Fruit fly (Drosophila melanogaster) whole organism, embryonic: ENCODE measurements around the gene Cwc25.

Experiments
- Aef1 ChIP-seq: fragments of 200-800 bp; sonication (Bioruptor generic); IDR thresholded peaks from 3 replicates; pipeline ENCODE4 v1.3.6; 2022; ENCODE audit warnings: missing biosample characterization, missing genetic modification characterization
- Bgb ChIP-seq: fragments of 200-800 bp; sonication (Bioruptor generic); IDR thresholded peaks from 2 replicates; pipeline ENCODE4 v1.3.6; 2022; ENCODE audit warnings: missing biosample characterization, missing genetic modification characterization; ENCODE audit not compliant: partially characterized antibody
- BtbVII ChIP-seq: fragments of 200-800 bp; sonication (Bioruptor generic); optimal IDR thresholded peaks from 3 replicates; lab custom pipeline; 2017; ENCODE audit warnings: missing biosample characterization, mild to moderate bottlenecking, missing genetic modification characterization
- CG11247 ChIP-seq: fragments of 200-800 bp; sonication (Bioruptor generic); IDR thresholded peaks from 2 replicates; pipeline ENCODE4 v1.3.6; 2022; ENCODE audit warnings: missing biosample characterization, missing genetic modification characterization
- CG11456 ChIP-seq: fragments of 200-800 bp; sonication (Bioruptor generic); IDR thresholded peaks from 3 replicates; pipeline ENCODE4 v1.3.6; 2022; ENCODE audit warnings: missing biosample characterization, missing genetic modification characterization
- CG14860 ChIP-seq: fragments of 200-800 bp; sonication (Bioruptor generic); IDR thresholded peaks from 3 replicates; pipeline ENCODE4 v1.3.6; 2022; ENCODE audit warnings: missing biosample characterization, missing genetic modification characterization; ENCODE audit not compliant: partially characterized antibody
- CG15601 ChIP-seq: fragments of 200-800 bp; sonication (Bioruptor generic); optimal IDR thresholded peaks from 3 replicates; lab custom pipeline; 2019; ENCODE audit warnings: missing biosample characterization, mild to moderate bottlenecking, missing genetic modification characterization, moderate library complexity
- CG18599 ChIP-seq: fragments of 200-800 bp; sonication (Bioruptor generic); optimal IDR thresholded peaks from 3 replicates; lab custom pipeline; 2017; ENCODE audit warnings: missing biosample characterization, missing genetic modification characterization, mild to moderate bottlenecking, moderate library complexity, missing genetic modification reagents
- CG2199 ChIP-seq: fragments of 200-800 bp; sonication (Bioruptor generic); IDR thresholded peaks from 3 replicates; pipeline ENCODE4 v1.3.6; 2022; ENCODE audit warnings: missing biosample characterization, missing genetic modification characterization
- CG2875 ChIP-seq: fragments of 200-800 bp; sonication (Bioruptor generic); optimal IDR thresholded peaks from 2 replicates; lab custom pipeline; 2017; ENCODE audit warnings: missing biosample characterization, mild to moderate bottlenecking, missing genetic modification characterization, missing genetic modification reagents
- CG31224 ChIP-seq: fragments of 200-800 bp; sonication (Bioruptor generic); IDR thresholded peaks from 2 replicates; pipeline ENCODE4 v1.3.6; 2022; ENCODE audit warnings: missing biosample characterization, missing genetic modification characterization
- CG31441 ChIP-seq: fragments of 200-800 bp; sonication (Bioruptor generic); IDR thresholded peaks from 2 replicates; pipeline ENCODE4 v1.3.6; 2022; ENCODE audit warnings: missing biosample characterization, missing genetic modification characterization
- CG3281 ChIP-seq: fragments of 200-800 bp; sonication (Bioruptor generic); optimal IDR thresholded peaks from 3 replicates; lab custom pipeline; 2017; ENCODE audit warnings: missing biosample characterization, mild to moderate bottlenecking, missing genetic modification characterization
- CG4617 ChIP-seq: fragments of 200-800 bp; sonication (Bioruptor generic); optimal IDR thresholded peaks from 3 replicates; lab custom pipeline; 2016; ENCODE audit warnings: missing biosample characterization, missing genetic modification characterization, borderline replicate concordance
- CG7839 ChIP-seq: fragments of 200-800 bp; sonication (Bioruptor generic); optimal IDR thresholded peaks from 3 replicates; lab custom pipeline; 2018; ENCODE audit warnings: missing biosample characterization, mild to moderate bottlenecking, missing genetic modification characterization, moderate library complexity
- CG8290 ChIP-seq, 3 experiments: fragments of 200-800 bp; sonication (Bioruptor generic); optimal IDR thresholded peaks; 2 replicates each; lab custom pipeline; 2016 to 2019; ENCODE audit warnings: missing biosample characterization in 3 of 3, missing genetic modification characterization in 3 of 3, mild to moderate bottlenecking in 2 of 3, moderate library complexity in 1 of 3
- Fer3 ChIP-seq: fragments of 200-800 bp; sonication (Bioruptor generic); optimal IDR thresholded peaks from 2 replicates; lab custom pipeline; 2018; ENCODE audit warnings: missing biosample characterization, mild to moderate bottlenecking, missing genetic modification characterization, moderate library complexity
- Gug ChIP-seq: fragments of 200-800 bp; sonication (Bioruptor generic); IDR thresholded peaks from 4 replicates; pipeline ENCODE4 v1.3.6; 2022; ENCODE audit warnings: missing biosample characterization, missing genetic modification characterization
- Hr51 ChIP-seq, 2 experiments: fragments of 200-800 bp; sonication (Bioruptor generic); optimal IDR thresholded peaks; 2 replicates in 1 of 2; 3 replicates in 1 of 2; lab custom pipeline; 2016 to 2018; ENCODE audit warnings: missing biosample characterization in 2 of 2, missing genetic modification characterization in 2 of 2, mild to moderate bottlenecking in 1 of 2, moderate library complexity in 1 of 2
- Jarid2 ChIP-seq: fragments of 200-800 bp; sonication (Bioruptor generic); optimal IDR thresholded peaks from 3 replicates; lab custom pipeline; 2017; ENCODE audit warnings: mild to moderate bottlenecking, missing biosample characterization, missing genetic modification reagents, missing genetic modification characterization
- Med ChIP-seq: fragments of 200-800 bp; sonication (Bioruptor generic); peaks from one replicate; lab custom pipeline; 2016; ENCODE audit warnings: missing biosample characterization, missing genetic modification characterization, mild to moderate bottlenecking, inconsistent platforms, moderate library complexity
- NfI ChIP-seq: fragments of 200-800 bp; sonication (Bioruptor generic); optimal IDR thresholded peaks from 3 replicates; lab custom pipeline; 2018; ENCODE audit warnings: missing biosample characterization, mild to moderate bottlenecking, missing genetic modification characterization, moderate library complexity
- Optix ChIP-seq: fragments of 200-800 bp; sonication (Bioruptor generic); IDR thresholded peaks from 3 replicates; pipeline ENCODE4 v1.3.6; 2022; ENCODE audit warnings: missing biosample characterization, missing genetic modification characterization
- Rfx ChIP-seq: fragments of 200-800 bp; sonication (Bioruptor generic); IDR thresholded peaks from 2 replicates; pipeline ENCODE4 v1.3.6; 2022; ENCODE audit warnings: missing biosample characterization, missing genetic modification characterization
- Sin3A ChIP-seq: fragments of >200 bp; optimal IDR thresholded peaks from 2 replicates; lab custom pipeline; 2018
- amos ChIP-seq: fragments of 200-800 bp; sonication (Bioruptor generic); IDR thresholded peaks from 2 replicates; pipeline ENCODE4 v1.3.6; 2022; ENCODE audit warnings: missing biosample characterization, missing genetic modification characterization; ENCODE audit not compliant: partially characterized antibody
- bab2 ChIP-seq: fragments of 200-800 bp; sonication (Bioruptor generic); optimal IDR thresholded peaks from 2 replicates; lab custom pipeline; 2016; ENCODE audit warnings: missing biosample characterization, missing genetic modification characterization
- dimm ChIP-seq: fragments of 200-800 bp; sonication (Bioruptor generic); IDR thresholded peaks from 2 replicates; pipeline ENCODE4 v1.3.6; 2022; ENCODE audit warnings: missing biosample characterization, missing genetic modification characterization
- dysf ChIP-seq: fragments of 200-800 bp; sonication (Bioruptor generic); IDR thresholded peaks from 3 replicates; pipeline ENCODE4 v1.3.6; 2022; ENCODE audit warnings: missing biosample characterization, missing genetic modification characterization
- fd102C ChIP-seq: fragments of 200-800 bp; sonication (Bioruptor generic); optimal IDR thresholded peaks from 2 replicates; lab custom pipeline; 2018; ENCODE audit warnings: missing biosample characterization, mild to moderate bottlenecking, missing genetic modification characterization, moderate library complexity
- gem ChIP-seq: fragments of 200-800 bp; sonication (Bioruptor generic); optimal IDR thresholded peaks from 2 replicates; lab custom pipeline; 2019; ENCODE audit warnings: missing biosample characterization, mild to moderate bottlenecking, missing genetic modification characterization, moderate library complexity
- grau ChIP-seq: fragments of 200-800 bp; optimal IDR thresholded peaks from 3 replicates; lab custom pipeline; 2019; ENCODE audit warnings: missing biosample characterization, mild to moderate bottlenecking, missing genetic modification characterization, moderate library complexity
- ham ChIP-seq: fragments of 200-800 bp; sonication (Bioruptor generic); IDR thresholded peaks from 2 replicates; pipeline ENCODE4 v1.3.6; 2022; ENCODE audit warnings: missing biosample characterization, missing genetic modification characterization
- ind ChIP-seq: fragments of 200-800 bp; sonication (Bioruptor generic); optimal IDR thresholded peaks from 3 replicates; lab custom pipeline; 2016; ENCODE audit warnings: missing biosample characterization, missing genetic modification characterization
- lab ChIP-seq: fragments of 200-800 bp; sonication (Bioruptor generic); optimal IDR thresholded peaks from 3 replicates; lab custom pipeline; 2017; ENCODE audit warnings: missing biosample characterization, missing genetic modification characterization, mild to moderate bottlenecking, moderate library complexity, missing genetic modification reagents
- lbe ChIP-seq: fragments of 200-800 bp; sonication (Bioruptor generic); optimal IDR thresholded peaks from 2 replicates; lab custom pipeline; 2016; ENCODE audit warnings: missing biosample characterization, mild to moderate bottlenecking, missing genetic modification characterization
- lilli ChIP-seq: fragments of 200-800 bp; sonication (Bioruptor generic); optimal IDR thresholded peaks from 3 replicates; lab custom pipeline; 2016; ENCODE audit warnings: missing biosample characterization, missing genetic modification characterization
- lmd ChIP-seq: fragments of 200-800 bp; sonication (Bioruptor generic); IDR thresholded peaks from 2 replicates; pipeline ENCODE4 v1.3.6; 2022; ENCODE audit warnings: missing biosample characterization, missing genetic modification characterization
- mam ChIP-seq: fragments of 200-800 bp; sonication (Bioruptor generic); optimal IDR thresholded peaks from 3 replicates; lab custom pipeline; 2016; ENCODE audit warnings: missing biosample characterization, missing genetic modification characterization
- nerfin-2 ChIP-seq: fragments of 200-800 bp; sonication (Bioruptor generic); IDR thresholded peaks from 2 replicates; pipeline ENCODE4 v1.3.6; 2022; ENCODE audit warnings: missing biosample characterization, missing genetic modification characterization; ENCODE audit not compliant: partially characterized antibody
- nmo ChIP-seq: fragments of 200-800 bp; sonication (Bioruptor generic); optimal IDR thresholded peaks from 2 replicates; lab custom pipeline; 2018; ENCODE audit warnings: missing biosample characterization, mild to moderate bottlenecking, missing genetic modification characterization, moderate library complexity
- prd ChIP-seq, 3 experiments: fragments of >200 bp in 2 of 3; fragments of 200-800 bp in 1 of 3; sonication (Bioruptor generic) in 1 of 3; optimal IDR thresholded peaks in 2 of 3; IDR thresholded peaks in 1 of 3; 2 replicates in 2 of 3; 3 replicates in 1 of 3; pipeline versions ENCODE4 v1.3.6 to Lab custom; 2017 to 2022; ENCODE audit warnings: missing biosample characterization in 1 of 3, missing genetic modification characterization in 1 of 3
- row ChIP-seq: fragments of 200-800 bp; sonication (Bioruptor generic); IDR thresholded peaks from 3 replicates; pipeline ENCODE4 v1.3.6; 2022; ENCODE audit warnings: missing biosample characterization, missing genetic modification characterization
- scrt ChIP-seq: fragments of 200-800 bp; sonication (Bioruptor generic); optimal IDR thresholded peaks from 2 replicates; lab custom pipeline; 2018; ENCODE audit warnings: missing biosample characterization, mild to moderate bottlenecking, missing genetic modification characterization, moderate library complexity
- sima ChIP-seq: fragments of 200-800 bp; sonication (Bioruptor generic); optimal IDR thresholded peaks from 2 replicates; lab custom pipeline; 2016; ENCODE audit warnings: missing biosample characterization, missing genetic modification characterization
- sisA ChIP-seq: fragments of 200-800 bp; sonication (Bioruptor generic); IDR thresholded peaks from 2 replicates; pipeline ENCODE4 v1.3.6; 2022; ENCODE audit warnings: missing biosample characterization, missing genetic modification characterization
- sob ChIP-seq: fragments of 200-800 bp; sonication (Bioruptor generic); IDR thresholded peaks from 2 replicates; pipeline ENCODE4 v1.3.6; 2022; ENCODE audit warnings: missing biosample characterization, missing genetic modification characterization
- sqz ChIP-seq: fragments of 200-800 bp; sonication (Bioruptor generic); optimal IDR thresholded peaks from 3 replicates; lab custom pipeline; 2018; ENCODE audit warnings: missing biosample characterization, mild to moderate bottlenecking, missing genetic modification characterization
- trh ChIP-seq: fragments of 200-800 bp; sonication (Bioruptor generic); optimal IDR thresholded peaks from 2 replicates; lab custom pipeline; 2016; ENCODE audit warnings: missing biosample characterization, missing genetic modification characterization

Gene Cwc25

dm6 chr2L:2723100-2723499 is 21.8 kb upstream of the Cwc25 start (continued):
- TF ChIP-seq ind (GFP tag; lab: Kevin White, UChicago): peak; percentile 18
- TF ChIP-seq Bgb (GFP tag; lab: Robert Waterston, UW): no peak
- TF ChIP-seq Hr51 (GFP tag; optimal IDR thresholded peaks at IDR 0.05; lab: Kevin White, UChicago): peak in 1 of 2 experiments; percentile 39
- peak; percentile 36 for TF ChIP-seq Fer3 (tag; lab: Kevin White, UChicago)
- TF ChIP-seq CG11456 (GFP tag; lab: Robert Waterston, UW): 0 out of 3 replicates have a peak, but pooled peaks have one; percentile 42
- TF ChIP-seq dysf (GFP tag; lab: Robert Waterston, UW): peak; percentile 58
- TF ChIP-seq Rfx (GFP tag; lab: Robert Waterston, UW): peak; percentile 65
- no peak for TF ChIP-seq Optix (GFP tag; lab: Robert Waterston, UW)
- no peak for TF ChIP-seq CG11247 (GFP tag; lab: Robert Waterston, UW)
- peak; percentile 60 for TF ChIP-seq lab (GFP tag; lab: Kevin White, UChicago)
- peak; percentile 66 for TF ChIP-seq row (GFP tag; lab: Robert Waterston, UW)
- 0 out of 3 replicates have a peak, but pooled peaks have one; percentile 12 for TF ChIP-seq Aef1 (GFP tag; lab: Robert Waterston, UW)
- TF ChIP-seq Gug (GFP tag; lab: Robert Waterston, UW): 0 out of 4 replicates have a peak, but pooled peaks have one; percentile 7
- no peak for TF ChIP-seq CG8290 (GFP tag; optimal IDR thresholded peaks at IDR 0.05; lab: Kevin White, UChicago)
- TF ChIP-seq CG8290 (tag; optimal IDR thresholded peaks at IDR 0.05; lab: Kevin White, UChicago): peak in 1 of 2 experiments; percentile 63
- peak; percentile 52; the same call in 1 of the 2 replicates for TF ChIP-seq sob (GFP tag; lab: Robert Waterston, UW)
- TF ChIP-seq grau: peak; percentile 31
- no peak for TF ChIP-seq CG3281
- no peak for TF ChIP-seq CG4617
- TF ChIP-seq sisA: no peak; the same call in 1 of the 2 replicates
- TF ChIP-seq nerfin-2: no peak
- TF ChIP-seq fd102C (GFP tag; lab: Kevin White, UChicago): no peak
- peak; percentile 25; the same call in 1 of the 2 replicates for TF ChIP-seq lmd (GFP tag; lab: Robert Waterston, UW)
- TF ChIP-seq gem (tag; lab: Kevin White, UChicago): peak; percentile 45
- TF ChIP-seq trh: no peak
- 0 out of 2 replicates have a peak, but pooled peaks have one; percentile 10 for TF ChIP-seq CG31224 (GFP tag; lab: Robert Waterston, UW)
- TF ChIP-seq amos: no peak
- peak; percentile 32 for TF ChIP-seq lilli (GFP tag; lab: Kevin White, UChicago)
- TF ChIP-seq lbe (GFP tag; lab: Kevin White, UChicago): no peak
- no peak for TF ChIP-seq nmo
- TF ChIP-seq Sin3A: no peak
- TF ChIP-seq CG14860 (GFP tag; lab: Robert Waterston, UW): no peak
- no peak for TF ChIP-seq CG2875 (GFP tag; lab: Kevin White, UChicago)
- peak; percentile 3 for TF ChIP-seq NfI (GFP tag; lab: Kevin White, UChicago)
- TF ChIP-seq CG7839 (tag; lab: Kevin White, UChicago): peak; percentile 42
- no peak for TF ChIP-seq ham (GFP tag; lab: Robert Waterston, UW)
- TF ChIP-seq CG31441 (GFP tag; lab: Robert Waterston, UW): no peak
- no peak for TF ChIP-seq prd (optimal IDR thresholded peaks at IDR 0.05; lab: Kevin White, UChicago)
- peak; percentile 40; the same call in 1 of the 3 replicates for TF ChIP-seq prd (GFP tag; IDR thresholded peaks at IDR 0.05; lab: Robert Waterston, UW)
- TF ChIP-seq bab2 (GFP tag; lab: Kevin White, UChicago): no peak
- no peak for TF ChIP-seq BtbVII
- TF ChIP-seq scrt (GFP tag; lab: Kevin White, UChicago): peak; percentile 83
- peak; percentile 64 for TF ChIP-seq CG18599 (GFP tag; lab: Kevin White, UChicago)
- no peak for TF ChIP-seq CG2199
- no peak for TF ChIP-seq dimm (GFP tag; lab: Robert Waterston, UW)
- no peak for TF ChIP-seq Jarid2
- TF ChIP-seq CG15601 (tag; lab: Kevin White, UChicago): no peak
- TF ChIP-seq mam (GFP tag; lab: Kevin White, UChicago): peak; percentile 31
- TF ChIP-seq sima: no peak
- peak; percentile 83 for TF ChIP-seq Med (GFP tag; lab: Kevin White, UChicago)
- TF ChIP-seq sqz: no peak
